Worm (Caenorhabditis elegans): ENCODE measurements around the gene tbg-1.

tbg-1 gene

DNA sequence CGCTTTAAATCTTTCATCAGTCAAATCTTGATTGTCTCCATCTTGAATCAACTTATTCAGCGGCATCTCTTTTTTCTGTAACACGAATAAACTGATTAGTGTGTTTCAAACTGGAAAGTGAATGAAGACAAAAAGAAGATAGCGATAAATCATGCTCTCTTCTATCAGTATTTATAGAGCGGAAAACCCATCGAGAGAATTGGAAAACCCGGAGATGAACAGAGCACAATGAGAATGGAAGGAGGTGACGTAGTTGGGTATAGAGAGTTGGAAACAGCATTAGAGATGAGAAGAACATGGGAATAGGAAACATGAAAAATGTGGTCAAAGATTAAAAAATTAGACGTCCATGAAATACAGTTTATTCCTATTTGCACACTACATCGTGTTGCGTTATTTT, 36.8 kb downstream of the tbg-1 start, which contains the start of gene acox-1.5 (continued):
- TF ChIP-seq nhr-77 (tag; optimal IDR thresholded peaks at IDR 0.05) (peak; percentile 56), daf-16 (GFP tag; optimal IDR thresholded peaks at IDR 0.05) (no peak), daf-16 (tag; optimal IDR thresholded peaks at IDR 0.05) (no peak), lin-13 (GFP tag; optimal IDR thresholded peaks at IDR 0.05) (no peak), attf-4 (tag; optimal IDR thresholded peaks at IDR 0.05) (no peak), ZK337.2 (GFP tag; IDR thresholded peaks at IDR 0.05) (no peak), T26A8.4 (GFP tag; IDR thresholded peaks at IDR 0.05) (no peak), daf-19 (GFP tag; conservative IDR thresholded peaks at IDR 0.05) (no peak), madf-9 (GFP tag; conservative IDR thresholded peaks at IDR 0.05) (no peak), nhr-111 (GFP tag; optimal IDR thresholded peaks at IDR 0.05) (no peak), lir-3 (tag; optimal IDR thresholded peaks at IDR 0.05) (no peak), nhr-42 (GFP tag; IDR thresholded peaks at IDR 0.05) (no peak), lin-38 (GFP tag; IDR thresholded peaks at IDR 0.05) (no peak), daf-12 (tag; optimal IDR thresholded peaks at IDR 0.05) (no peak), F26F4.8 (GFP tag; conservative IDR thresholded peaks at IDR 0.05) (no peak), Y105C5A.15 (GFP tag; IDR thresholded peaks at IDR 0.05) (no peak), nhr-25 (tag; optimal IDR thresholded peaks at IDR 0.05; ENCODE audit: borderline replicate concordance, insufficient read depth) (no peak), unc-39 (tag; optimal IDR thresholded peaks at IDR 0.05) (no peak), Y75B8A.6 (GFP tag; IDR thresholded peaks at IDR 0.05) (no peak), lin-39 (tag; optimal IDR thresholded peaks at IDR 0.05) (no peak), snpc-1.2 (GFP tag; IDR thresholded peaks at IDR 0.05) (no peak), egl-43 (GFP tag; IDR thresholded peaks at IDR 0.05) (no peak), dmd-8 (GFP tag; IDR thresholded peaks at IDR 0.05) (no peak), F49E8.2 (tag; optimal IDR thresholded peaks at IDR 0.05; ENCODE audit: borderline replicate concordance) (no peak), nhr-10 (tag; optimal IDR thresholded peaks at IDR 0.05) (no peak)

DNA sequence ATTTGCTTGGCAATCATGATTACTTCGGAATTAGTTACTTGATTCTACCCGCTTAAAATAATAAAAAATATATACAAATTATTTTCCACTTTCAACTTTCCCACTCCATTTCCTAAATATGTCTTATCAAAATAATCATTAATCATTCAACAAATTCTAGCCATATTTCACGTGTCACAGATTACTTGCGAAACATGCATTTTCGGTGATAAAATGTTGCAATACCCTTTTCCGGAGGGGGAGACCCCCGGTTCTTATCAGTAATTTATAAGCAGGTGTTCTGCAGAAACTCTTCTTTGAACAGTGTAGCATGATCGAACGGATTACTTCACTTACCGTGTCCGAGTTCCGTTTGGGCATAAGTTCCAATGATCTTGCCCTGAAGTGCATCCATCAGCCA, 38.7 kb downstream of the tbg-1 start:
- TF ChIP-seq F10B5.3 (tag; optimal IDR thresholded peaks at IDR 0.05) (no peak), tra-1 (GFP tag; IDR thresholded peaks at IDR 0.05) (peak; percentile 59), dve-1 (tag; optimal IDR thresholded peaks at IDR 0.05; ENCODE audit: insufficient read depth) (peak; percentile 34), hlh-11 (tag; optimal IDR thresholded peaks at IDR 0.05) (peak; percentile 66), pqm-1 (tag; optimal IDR thresholded peaks at IDR 0.05) (peak; percentile 71), lin-1 (GFP tag; IDR thresholded peaks at IDR 0.05) (peak; percentile 83; the same call in 1 of the 2 replicates), zfp-2 (tag; optimal IDR thresholded peaks at IDR 0.05) (no peak), daf-16 (GFP tag; optimal IDR thresholded peaks at IDR 0.05) (no peak), daf-16 (tag; optimal IDR thresholded peaks at IDR 0.05) (peak; percentile 46), nhr-28 (tag; optimal IDR thresholded peaks at IDR 0.05) (peak; percentile 79), nhr-76 (tag; optimal IDR thresholded peaks at IDR 0.05) (no peak), mdl-1 (tag; optimal IDR thresholded peaks at IDR 0.05) (peak in 1 of 2 experiments; percentile 61), dmd-6 (GFP tag; IDR thresholded peaks at IDR 0.05) (peak; percentile 90), nhr-77 (tag; optimal IDR thresholded peaks at IDR 0.05) (peak; percentile 64)

DNA sequence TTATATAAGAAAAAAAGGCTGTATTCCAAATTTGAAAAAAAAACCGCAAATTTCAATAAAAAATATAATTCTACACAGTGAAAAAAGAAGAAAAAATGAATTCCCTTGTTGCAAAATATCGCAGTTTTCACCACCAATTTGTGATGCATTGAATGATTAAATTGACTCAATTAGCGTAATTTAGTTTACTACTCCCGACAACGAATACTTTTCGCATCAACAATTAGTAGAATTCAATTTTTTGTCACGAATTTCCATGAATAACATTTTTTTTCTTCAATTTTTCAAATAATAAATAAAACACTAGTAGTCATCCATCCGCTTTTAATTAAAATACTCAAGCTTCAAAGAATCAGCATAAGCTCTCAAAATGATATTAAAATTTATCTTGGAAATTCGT, 43.6 kb downstream of the tbg-1 start:
- TF ChIP-seq Y75B8A.6 (GFP tag; IDR thresholded peaks at IDR 0.05) (no peak), ctbp-1 (GFP tag; IDR thresholded peaks at IDR 0.05) (no peak), zip-11 (GFP tag; IDR thresholded peaks at IDR 0.05) (no peak), ces-1 (GFP tag; optimal IDR thresholded peaks at IDR 0.05) (peak; percentile 46), lim-7 (GFP tag; IDR thresholded peaks at IDR 0.05) (no peak), zfp-3 (GFP tag; conservative IDR thresholded peaks at IDR 0.05) (no peak), dmd-9 (GFP tag; IDR thresholded peaks at IDR 0.05) (no peak), T26A8.4 (GFP tag; IDR thresholded peaks at IDR 0.05) (no peak), fkh-10 (GFP tag; optimal IDR thresholded peaks at IDR 0.05) (peak; percentile 16), lsy-2 (tag; optimal IDR thresholded peaks at IDR 0.05) (peak in 1 of 2 experiments; percentile 21), dve-1 (tag; optimal IDR thresholded peaks at IDR 0.05; ENCODE audit: insufficient read depth) (no peak), hif-1 (tag; optimal IDR thresholded peaks at IDR 0.05) (no peak)
